Fruit fly (Drosophila melanogaster) whole organism, embryonic: ENCODE data around the gene CG9782.

Experiments used
- Bteb2 ChIP-seq: fragments of 200-800 bp; sonication (Bioruptor generic); optimal IDR thresholded peaks from 2 replicates; lab custom pipeline; 2016; ENCODE audit warnings: missing biosample characterization, missing genetic modification characterization
- CG10274 ChIP-seq: fragments of 200-800 bp; sonication (Bioruptor generic); optimal IDR thresholded peaks from 3 replicates; lab custom pipeline; 2017; ENCODE audit warnings: missing biosample characterization, mild to moderate bottlenecking, missing genetic modification characterization
- CG10321 ChIP-seq: fragments of 200-800 bp; sonication (Bioruptor generic); IDR thresholded peaks from 2 replicates; pipeline ENCODE4 v1.3.6; 2022; ENCODE audit warnings: missing biosample characterization, missing genetic modification characterization
- CG11695 ChIP-seq: fragments of 200-800 bp; sonication (Bioruptor generic); IDR thresholded peaks from 3 replicates; pipeline ENCODE4 v1.3.6; 2022; ENCODE audit warnings: missing biosample characterization, missing genetic modification characterization
- CG12236 ChIP-seq: fragments of 200-800 bp; sonication (Bioruptor generic); optimal IDR thresholded peaks from 2 replicates; lab custom pipeline; 2016; ENCODE audit warnings: missing biosample characterization, missing genetic modification characterization
- CG1602 ChIP-seq: fragments of 200-800 bp; sonication (Bioruptor generic); optimal IDR thresholded peaks from 3 replicates; lab custom pipeline; 2016; ENCODE audit warnings: missing biosample characterization, missing genetic modification characterization
- CG18011 ChIP-seq: fragments of 200-800 bp; sonication (Bioruptor generic); optimal IDR thresholded peaks from 2 replicates; lab custom pipeline; 2017; ENCODE audit warnings: missing biosample characterization, missing genetic modification characterization, mild to moderate bottlenecking, moderate library complexity, missing genotype
- CG1832 ChIP-seq: fragments of 200-800 bp; sonication (Bioruptor generic); optimal IDR thresholded peaks from 2 replicates; lab custom pipeline; 2017; ENCODE audit warnings: missing biosample characterization, mild to moderate bottlenecking, missing genetic modification characterization, inconsistent platforms
- CG18764 ChIP-seq: fragments of 200-800 bp; sonication (Bioruptor generic); optimal IDR thresholded peaks from 3 replicates; lab custom pipeline; 2016; ENCODE audit warnings: missing biosample characterization, missing genetic modification characterization
- CG30431 ChIP-seq: fragments of 200-800 bp; sonication (Bioruptor generic); optimal IDR thresholded peaks from 2 replicates; lab custom pipeline; 2017; ENCODE audit warnings: missing biosample characterization, missing genetic modification characterization
- CG34376 ChIP-seq: fragments of 200-800 bp; sonication (Bioruptor generic); optimal IDR thresholded peaks from 2 replicates; lab custom pipeline; 2018; ENCODE audit warnings: missing biosample characterization, mild to moderate bottlenecking, missing genetic modification characterization
- CG4282 ChIP-seq: fragments of 200-800 bp; sonication (Bioruptor generic); optimal IDR thresholded peaks from 2 replicates; lab custom pipeline; 2016; ENCODE audit warnings: missing biosample characterization, missing genetic modification characterization
- CG6689 ChIP-seq: fragments of 200-800 bp; sonication (Bioruptor generic); IDR thresholded peaks from 2 replicates; pipeline ENCODE4 v1.3.6; 2022; ENCODE audit warnings: missing biosample characterization, missing genetic modification characterization
- CG6854 ChIP-seq: fragments of 200-800 bp; sonication (Bioruptor generic); optimal IDR thresholded peaks from 3 replicates; lab custom pipeline; 2017; ENCODE audit warnings: missing biosample characterization, mild to moderate bottlenecking, missing genetic modification characterization
- CkIIα-i1 ChIP-seq: fragments of 200-800 bp; sonication (Bioruptor generic); IDR thresholded peaks from 2 replicates; pipeline ENCODE4 v1.3.6; 2022; ENCODE audit warnings: missing biosample characterization, missing genetic modification characterization
- Dek ChIP-seq: fragments of 200-800 bp; sonication (Bioruptor generic); optimal IDR thresholded peaks from 3 replicates; lab custom pipeline; 2019; ENCODE audit warnings: missing biosample characterization, mild to moderate bottlenecking, missing genetic modification characterization, moderate library complexity
- Doc3 ChIP-seq: fragments of 200-800 bp; sonication (Bioruptor generic); IDR thresholded peaks from 3 replicates; pipeline ENCODE4 v1.3.6; 2022; ENCODE audit warnings: missing biosample characterization, missing genetic modification characterization; ENCODE audit not compliant: partially characterized antibody
- GATAe ChIP-seq: fragments of 200-800 bp; sonication (Bioruptor generic); conservative IDR thresholded peaks from 2 replicates; pipeline ENCODE4 v1.3.6; 2022; ENCODE audit warnings: missing biosample characterization, missing genetic modification characterization
- Gsc ChIP-seq: fragments of 200-800 bp; sonication (Bioruptor generic); IDR thresholded peaks from 2 replicates; pipeline ENCODE4 v1.3.6; 2022; ENCODE audit warnings: missing biosample characterization, missing genetic modification characterization
- HmgD ChIP-seq: fragments of 200-800 bp; sonication (Bioruptor generic); optimal IDR thresholded peaks from 3 replicates; lab custom pipeline; 2016; ENCODE audit warnings: missing biosample characterization, missing genetic modification characterization
- Hr78 ChIP-seq, 2 experiments: fragments of 200-800 bp in 1 of 2; fragments of >200 bp in 1 of 2; sonication (Bioruptor generic) in 1 of 2; optimal IDR thresholded peaks; 2 replicates each; lab custom pipeline; 2017 to 2019; ENCODE audit warnings: missing biosample characterization in 2 of 2, missing genetic modification characterization in 2 of 2, mild to moderate bottlenecking in 1 of 2, moderate library complexity in 1 of 2
- Max ChIP-seq: fragments of 200-800 bp; sonication (Bioruptor generic); optimal IDR thresholded peaks from 2 replicates; lab custom pipeline; 2016; ENCODE audit warnings: missing biosample characterization, mild to moderate bottlenecking, missing genetic modification characterization
- Mrtf ChIP-seq: fragments of 200-800 bp; sonication (Bioruptor generic); IDR thresholded peaks from 3 replicates; pipeline ENCODE4 v1.3.6; 2022; ENCODE audit warnings: missing biosample characterization, missing genetic modification characterization
- Myb ChIP-seq: fragments of 200-800 bp; sonication (Bioruptor generic); optimal IDR thresholded peaks from 2 replicates; lab custom pipeline; 2016; ENCODE audit warnings: missing biosample characterization, missing genetic modification characterization
- NC2α ChIP-seq: fragments of 200-800 bp; sonication (Bioruptor generic); optimal IDR thresholded peaks from 2 replicates; lab custom pipeline; 2016; ENCODE audit warnings: missing biosample characterization, missing genetic modification characterization
- Nf-YC ChIP-seq: fragments of 200-800 bp; optimal IDR thresholded peaks from 3 replicates; lab custom pipeline; 2019; ENCODE audit warnings: missing biosample characterization, mild to moderate bottlenecking, missing genetic modification characterization, moderate library complexity
- Opbp ChIP-seq: fragments of 200-800 bp; sonication (Bioruptor generic); IDR thresholded peaks from 3 replicates; pipeline ENCODE4 v1.3.6; 2022; ENCODE audit warnings: missing biosample characterization, missing genetic modification characterization; ENCODE audit not compliant: partially characterized antibody
- Sin3A ChIP-seq: fragments of >200 bp; optimal IDR thresholded peaks from 2 replicates; lab custom pipeline; 2018
- Spps ChIP-seq: fragments of 200-800 bp; sonication (Bioruptor generic); optimal IDR thresholded peaks from 2 replicates; lab custom pipeline; 2018; ENCODE audit warnings: missing biosample characterization, mild to moderate bottlenecking, missing genetic modification characterization
- Ssrp ChIP-seq: fragments of 200-800 bp; sonication (Bioruptor generic); optimal IDR thresholded peaks from 2 replicates; lab custom pipeline; 2018; ENCODE audit warnings: missing biosample characterization, mild to moderate bottlenecking, missing genetic modification characterization, moderate library complexity
- Taf1 ChIP-seq: fragments of 200-800 bp; sonication (Bioruptor generic); IDR thresholded peaks from 2 replicates; pipeline ENCODE4 v1.3.6; 2022; ENCODE audit warnings: missing biosample characterization, missing genetic modification characterization
- Vsx1 ChIP-seq: fragments of 200-800 bp; sonication (Bioruptor generic); optimal IDR thresholded peaks from 2 replicates; lab custom pipeline; 2017; ENCODE audit warnings: missing biosample characterization, mild to moderate bottlenecking, missing genetic modification characterization, missing genetic modification reagents
- ab ChIP-seq: fragments of 200-800 bp; sonication (Bioruptor generic); optimal IDR thresholded peaks from 2 replicates; lab custom pipeline; 2016; ENCODE audit warnings: missing biosample characterization, missing genetic modification characterization
- al ChIP-seq: fragments of 200-800 bp; sonication (Bioruptor generic); IDR thresholded peaks from 2 replicates; pipeline ENCODE4 v1.3.6; 2022; ENCODE audit warnings: missing biosample characterization, missing genetic modification characterization
- az2 ChIP-seq: fragments of 200-800 bp; sonication (Bioruptor generic); optimal IDR thresholded peaks from 3 replicates; lab custom pipeline; 2016; ENCODE audit warnings: missing biosample characterization, missing genetic modification characterization
- bab2 ChIP-seq: fragments of 200-800 bp; sonication (Bioruptor generic); optimal IDR thresholded peaks from 2 replicates; lab custom pipeline; 2016; ENCODE audit warnings: missing biosample characterization, missing genetic modification characterization
- cato ChIP-seq: fragments of 200-800 bp; sonication (Bioruptor generic); optimal IDR thresholded peaks from 2 replicates; lab custom pipeline; 2016; ENCODE audit warnings: missing biosample characterization, missing genetic modification characterization, borderline replicate concordance
- dmrt11E ChIP-seq: fragments of 200-800 bp; sonication (Bioruptor generic); optimal IDR thresholded peaks from 3 replicates; lab custom pipeline; 2018; ENCODE audit warnings: missing biosample characterization, mild to moderate bottlenecking, missing genetic modification characterization, moderate library complexity
- grn ChIP-seq: fragments of 200-800 bp; sonication (Bioruptor generic); optimal IDR thresholded peaks from 3 replicates; lab custom pipeline; 2017; ENCODE audit warnings: missing biosample characterization, missing genetic modification characterization
- gsb ChIP-seq: fragments of 200-800 bp; sonication (Bioruptor generic); IDR thresholded peaks from 2 replicates; pipeline ENCODE4 v1.3.6; 2022; ENCODE audit warnings: missing biosample characterization, missing genetic modification characterization
- gsb-n ChIP-seq: fragments of 200-800 bp; sonication (Bioruptor generic); optimal IDR thresholded peaks from 3 replicates; lab custom pipeline; 2018; ENCODE audit warnings: missing biosample characterization, mild to moderate bottlenecking, missing genetic modification characterization
- ham ChIP-seq: fragments of 200-800 bp; sonication (Bioruptor generic); IDR thresholded peaks from 2 replicates; pipeline ENCODE4 v1.3.6; 2022; ENCODE audit warnings: missing biosample characterization, missing genetic modification characterization
- hb ChIP-seq: fragments of 200-800 bp; sonication (Bioruptor generic); IDR thresholded peaks from 3 replicates; pipeline ENCODE4 v1.3.6; 2022; ENCODE audit warnings: missing biosample characterization, missing genetic modification characterization; ENCODE audit not compliant: partially characterized antibody
- luna ChIP-seq: fragments of 200-800 bp; sonication (Bioruptor generic); optimal IDR thresholded peaks from 2 replicates; lab custom pipeline; 2016; ENCODE audit warnings: missing biosample characterization, missing genetic modification characterization
- nom ChIP-seq: fragments of 200-800 bp; sonication (Bioruptor generic); optimal IDR thresholded peaks from 2 replicates; lab custom pipeline; 2017; ENCODE audit warnings: missing biosample characterization, missing genetic modification characterization, mild to moderate bottlenecking, moderate library complexity, missing genetic modification reagents
- psq ChIP-seq: fragments of 200-800 bp; sonication (Bioruptor generic); optimal IDR thresholded peaks from 2 replicates; lab custom pipeline; 2017; ENCODE audit warnings: missing biosample characterization, missing genetic modification characterization
- pum ChIP-seq: fragments of 200-800 bp; sonication (Bioruptor generic); optimal IDR thresholded peaks from 2 replicates; lab custom pipeline; 2016; ENCODE audit warnings: missing biosample characterization, missing genetic modification characterization
- repo ChIP-seq: fragments of 200-800 bp; sonication (Bioruptor generic); optimal IDR thresholded peaks from 2 replicates; lab custom pipeline; 2016; ENCODE audit warnings: missing biosample characterization, missing genetic modification characterization
- sc ChIP-seq, 3 experiments: fragments of >200 bp in 2 of 3; fragments of 200-800 bp in 1 of 3; sonication (Bioruptor generic) in 1 of 3; optimal IDR thresholded peaks; 2 replicates in 2 of 3; 3 replicates in 1 of 3; lab custom pipeline; 2017; ENCODE audit warnings: mild to moderate bottlenecking in 1 of 3, missing biosample characterization in 1 of 3, missing genetic modification characterization in 1 of 3, missing genetic modification reagents in 1 of 3
- sug ChIP-seq: fragments of 200-800 bp; optimal IDR thresholded peaks from 2 replicates; lab custom pipeline; 2019; ENCODE audit warnings: missing biosample characterization, mild to moderate bottlenecking, missing genetic modification characterization, moderate library complexity

The CG9782 gene

dm6 chrX:16670691-16671481, 49.5 kb upstream of the CG9782 start (continued):
- TF ChIP-seq CG1832 (GFP tag; lab: Kevin White, UChicago) (no peak), Myb (GFP tag; lab: Kevin White, UChicago) (no peak), CG6854 (GFP tag; lab: Kevin White, UChicago) (no peak), Vsx1 (no peak), CG18011 (GFP tag; lab: Kevin White, UChicago) (no peak), CG11695 (GFP tag; lab: Robert Waterston, UW) (no peak), HmgD (GFP tag; lab: Kevin White, UChicago) (no peak), CkIIα-i1 (GFP tag; lab: Robert Waterston, UW) (no peak), CG30431 (GFP tag; lab: Kevin White, UChicago) (no peak), Mrtf (no peak), bab2 (no peak), CG1602 (GFP tag; lab: Kevin White, UChicago) (no peak), GATAe (GFP tag; lab: Robert Waterston, UW) (no peak), CG18764 (GFP tag; lab: Kevin White, UChicago) (no peak), CG12236 (no peak), Bteb2 (GFP tag; lab: Kevin White, UChicago) (no peak), Doc3 (GFP tag; lab: Robert Waterston, UW) (no peak), cato (no peak), NC2α (GFP tag; lab: Kevin White, UChicago) (no peak), Max (GFP tag; lab: Kevin White, UChicago) (no peak), CG10274 (GFP tag; lab: Kevin White, UChicago) (no peak), grn (no peak), Nf-YC (tag; lab: Kevin White, UChicago) (no peak), Ssrp (tag; lab: Kevin White, UChicago) (peak; percentile 17), repo (no peak), psq (GFP tag; lab: Kevin White, UChicago) (no peak), pum (GFP tag; lab: Kevin White, UChicago) (no peak), luna (GFP tag; lab: Kevin White, UChicago) (no peak), dmrt11E (no peak), Opbp (GFP tag; lab: Robert Waterston, UW) (no peak), gsb (GFP tag; lab: Robert Waterston, UW) (no peak), az2 (peak; percentile 4), CG4282 (no peak), Spps (tag; lab: Kevin White, UChicago) (no peak), Dek (no peak), CG10321 (GFP tag; lab: Robert Waterston, UW) (no peak), sc (optimal IDR thresholded peaks at IDR 0.05; lab: Kevin White, UChicago) (no peak), sc (GFP tag; optimal IDR thresholded peaks at IDR 0.05; lab: Kevin White, UChicago) (no peak), CG6689 (no peak), gsb-n (tag; lab: Kevin White, UChicago) (no peak), al (GFP tag; lab: Robert Waterston, UW) (no peak), hb (GFP tag; lab: Robert Waterston, UW) (no peak), Hr78 (GFP tag; optimal IDR thresholded peaks at IDR 0.05; lab: Kevin White, UChicago) (no peak), ham (GFP tag; lab: Robert Waterston, UW) (no peak), ab (GFP tag; lab: Kevin White, UChicago) (no peak), Sin3A (lab: Kevin White, UChicago) (no peak), CG34376 (GFP tag; lab: Kevin White, UChicago) (no peak), sug (peak; percentile 38), Taf1 (GFP tag; lab: Robert Waterston, UW) (no peak), Gsc (GFP tag; lab: Robert Waterston, UW) (no peak), nom (GFP tag; lab: Kevin White, UChicago) (no peak)
